1 fruit fly cellular context compared by ENCODE assay signal in the genomic region with DNA sequence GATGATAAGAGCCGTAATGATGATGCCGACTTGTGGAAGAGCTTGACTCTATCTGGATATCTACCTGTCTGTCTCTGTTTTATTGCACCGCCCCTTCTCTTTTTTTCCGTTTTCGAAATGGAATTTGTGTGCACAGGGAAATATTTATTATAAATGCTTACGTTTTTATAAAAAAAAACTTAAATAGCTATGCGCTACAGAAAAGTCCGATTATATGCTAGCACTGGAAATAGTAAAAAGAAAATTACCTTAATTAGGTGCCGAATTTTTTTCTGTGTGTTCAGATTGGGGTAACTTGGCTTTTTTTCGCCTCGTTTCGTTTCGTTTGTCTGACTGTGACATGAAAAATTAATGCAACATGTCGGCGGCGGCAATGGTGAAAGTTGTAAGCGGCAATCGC.
TF ChIP-seq lines count a peak whose summit lies in the region.

No protein-coding gene starts in this region.

TF ChIP-seq in whole organism, embryonic, 481 proteins besides CTCF, POLR2A, EP300 and RAD21 (continued from another document and continues in another):
- TF ChIP-seq so (GFP tag; IDR thresholded peaks at IDR 0.05; lab: Robert Waterston, UW): no peak
- no peak for TF ChIP-seq slbo (GFP tag; IDR thresholded peaks at IDR 0.05; lab: Robert Waterston, UW)
- TF ChIP-seq CG5180 (GFP tag; optimal IDR thresholded peaks at IDR 0.05; lab: Kevin White, UChicago): no peak
- TF ChIP-seq Oli (tag; optimal IDR thresholded peaks at IDR 0.05; lab: Kevin White, UChicago): peak; percentile 60
- TF ChIP-seq CG6854 (GFP tag; optimal IDR thresholded peaks at IDR 0.05; lab: Kevin White, UChicago): no peak
- no peak for TF ChIP-seq CG4404 (GFP tag; IDR thresholded peaks at IDR 0.05; lab: Robert Waterston, UW)
- TF ChIP-seq Neu2 (GFP tag; optimal IDR thresholded peaks at IDR 0.05; lab: Kevin White, UChicago; ENCODE audit: borderline replicate concordance): no peak
- TF ChIP-seq cad (GFP tag; optimal IDR thresholded peaks at IDR 0.05; lab: Kevin White, UChicago): no peak
- peak; percentile 46 for TF ChIP-seq CG5245 (GFP tag; optimal IDR thresholded peaks at IDR 0.05; lab: Kevin White, UChicago)
- no peak; the same call in 1 of the 2 replicates for TF ChIP-seq CG14667 (GFP tag; IDR thresholded peaks at IDR 0.05; lab: Robert Waterston, UW)
- TF ChIP-seq chn (GFP tag; optimal IDR thresholded peaks at IDR 0.05; lab: Kevin White, UChicago): peak; percentile 26
- TF ChIP-seq CG11398 (GFP tag; optimal IDR thresholded peaks at IDR 0.05; lab: Kevin White, UChicago): no peak
- no peak for TF ChIP-seq nerfin-2 (GFP tag; IDR thresholded peaks at IDR 0.05; lab: Robert Waterston, UW; ENCODE audit: partially characterized antibody)
- no peak for TF ChIP-seq CG43689 (GFP tag; IDR thresholded peaks at IDR 0.05; lab: Robert Waterston, UW)
- TF ChIP-seq CG18764 (GFP tag; optimal IDR thresholded peaks at IDR 0.05; lab: Kevin White, UChicago): no peak
- TF ChIP-seq zfh2 (GFP tag; optimal IDR thresholded peaks at IDR 0.05; lab: Kevin White, UChicago): no peak
- TF ChIP-seq dysf (GFP tag; IDR thresholded peaks at IDR 0.05; lab: Robert Waterston, UW): peak; percentile 54; the same call in 1 of the 3 replicates
- TF ChIP-seq PHDP (tag; optimal IDR thresholded peaks at IDR 0.05; lab: Kevin White, UChicago): peak; percentile 56
- TF ChIP-seq Deaf1 (tag; optimal IDR thresholded peaks at IDR 0.05; lab: Kevin White, UChicago): no peak
- no peak for TF ChIP-seq Sin3A (optimal IDR thresholded peaks at IDR 0.05; lab: Kevin White, UChicago)
- TF ChIP-seq CG3407 (GFP tag; optimal IDR thresholded peaks at IDR 0.05; lab: Kevin White, UChicago): peak; percentile 53
- TF ChIP-seq lab (GFP tag; optimal IDR thresholded peaks at IDR 0.05; lab: Kevin White, UChicago): peak; percentile 49
- TF ChIP-seq Sox100B (GFP tag; optimal IDR thresholded peaks at IDR 0.05; lab: Kevin White, UChicago): peak; percentile 48
- no peak for TF ChIP-seq CG12299 (tag; optimal IDR thresholded peaks at IDR 0.05; lab: Kevin White, UChicago)
- no peak for TF ChIP-seq Hmx (GFP tag; optimal IDR thresholded peaks at IDR 0.05; lab: Kevin White, UChicago)
- TF ChIP-seq CG31365 (tag; optimal IDR thresholded peaks at IDR 0.05; lab: Kevin White, UChicago): no peak
- TF ChIP-seq dmrt11E (tag; optimal IDR thresholded peaks at IDR 0.05; lab: Kevin White, UChicago): peak; percentile 5
- TF ChIP-seq B-H2 (GFP tag; optimal IDR thresholded peaks at IDR 0.05; lab: Kevin White, UChicago): no peak
- TF ChIP-seq pfk (GFP tag; optimal IDR thresholded peaks at IDR 0.05; lab: Kevin White, UChicago): no peak
- no peak for TF ChIP-seq Sry-δ (GFP tag; optimal IDR thresholded peaks at IDR 0.05; lab: Kevin White, UChicago)
- TF ChIP-seq H15 (GFP tag; IDR thresholded peaks at IDR 0.05; lab: Robert Waterston, UW): peak; percentile 69
- peak; percentile 70 for TF ChIP-seq CG2875 (GFP tag; optimal IDR thresholded peaks at IDR 0.05; lab: Kevin White, UChicago)
- TF ChIP-seq CG8290 (GFP tag; optimal IDR thresholded peaks at IDR 0.05; lab: Kevin White, UChicago): no peak
- no peak for TF ChIP-seq CG8290 (tag; optimal IDR thresholded peaks at IDR 0.05; lab: Kevin White, UChicago)
- peak; percentile 76 for TF ChIP-seq ttk (GFP tag; IDR thresholded peaks at IDR 0.05; lab: Robert Waterston, UW)
- peak; percentile 31 for TF ChIP-seq Hsf (GFP tag; optimal IDR thresholded peaks at IDR 0.05; lab: Kevin White, UChicago)
- no peak for TF ChIP-seq CG7271 (tag; optimal IDR thresholded peaks at IDR 0.05; lab: Kevin White, UChicago)
- no peak for TF ChIP-seq toy (GFP tag; IDR thresholded peaks at IDR 0.05; lab: Robert Waterston, UW)
- peak; percentile 71 for TF ChIP-seq unpg (GFP tag; optimal IDR thresholded peaks at IDR 0.05; lab: Kevin White, UChicago)
- no peak for TF ChIP-seq CG6272 (GFP tag; IDR thresholded peaks at IDR 0.05; lab: Robert Waterston, UW)
- TF ChIP-seq dpn (GFP tag; optimal IDR thresholded peaks at IDR 0.05; lab: Kevin White, UChicago): peak; percentile 16 to 31
- no peak for TF ChIP-seq pros (GFP tag; optimal IDR thresholded peaks at IDR 0.05; lab: Kevin White, UChicago)
- no peak for TF ChIP-seq CG7987 (GFP tag; optimal IDR thresholded peaks at IDR 0.05; lab: Kevin White, UChicago)
- TF ChIP-seq seq (GFP tag; IDR thresholded peaks at IDR 0.05; lab: Robert Waterston, UW): no peak
- TF ChIP-seq bab2 (GFP tag; optimal IDR thresholded peaks at IDR 0.05; lab: Kevin White, UChicago): peak; percentile 27
- no peak for TF ChIP-seq corto (GFP tag; optimal IDR thresholded peaks at IDR 0.05; lab: Kevin White, UChicago)
- TF ChIP-seq twi (tag; optimal IDR thresholded peaks at IDR 0.05; lab: Kevin White, UChicago): no peak
- no peak for TF ChIP-seq scrt (GFP tag; optimal IDR thresholded peaks at IDR 0.05; lab: Kevin White, UChicago)
- TF ChIP-seq tna (GFP tag; IDR thresholded peaks at IDR 0.05; lab: Robert Waterston, UW; ENCODE audit: partially characterized antibody): no peak
- TF ChIP-seq gsb (GFP tag; IDR thresholded peaks at IDR 0.05; lab: Robert Waterston, UW): no peak
- no peak for TF ChIP-seq caup (GFP tag; optimal IDR thresholded peaks at IDR 0.05; lab: Kevin White, UChicago; ENCODE audit: severe bottlenecking)
- no peak for TF ChIP-seq aop (GFP tag; IDR thresholded peaks at IDR 0.05; lab: Robert Waterston, UW)
- TF ChIP-seq tgo (GFP tag; IDR thresholded peaks at IDR 0.05; lab: Robert Waterston, UW): 0 out of 3 replicates have a peak, but pooled peaks have one; percentile 36
- TF ChIP-seq az2 (GFP tag; optimal IDR thresholded peaks at IDR 0.05; lab: Kevin White, UChicago): peak; percentile 52
- no peak for TF ChIP-seq CG13296 (GFP tag; optimal IDR thresholded peaks at IDR 0.05; lab: Kevin White, UChicago)
- no peak for TF ChIP-seq mam (GFP tag; optimal IDR thresholded peaks at IDR 0.05; lab: Kevin White, UChicago)
- no peak for TF ChIP-seq CG3163 (GFP tag; optimal IDR thresholded peaks at IDR 0.05; lab: Kevin White, UChicago)
- no peak for TF ChIP-seq zen2 (GFP tag; IDR thresholded peaks at IDR 0.05; lab: Robert Waterston, UW; ENCODE audit: partially characterized antibody)
- TF ChIP-seq CG12155 (GFP tag; optimal IDR thresholded peaks at IDR 0.05; lab: Kevin White, UChicago): no peak
- peak; percentile 46 for TF ChIP-seq nerfin-1 (tag; optimal IDR thresholded peaks at IDR 0.05; lab: Kevin White, UChicago)
- no peak for TF ChIP-seq crol (GFP tag; IDR thresholded peaks at IDR 0.05; lab: Robert Waterston, UW)
- TF ChIP-seq CHES-1-like (GFP tag; optimal IDR thresholded peaks at IDR 0.05; lab: Kevin White, UChicago): no peak
- no peak for TF ChIP-seq Hey (tag; optimal IDR thresholded peaks at IDR 0.05; lab: Kevin White, UChicago)
- peak; percentile 62 for TF ChIP-seq CG18262 (tag; optimal IDR thresholded peaks at IDR 0.05; lab: Kevin White, UChicago)
- TF ChIP-seq klu (GFP tag; IDR thresholded peaks at IDR 0.05; lab: Robert Waterston, UW): no peak
- TF ChIP-seq CG10431 (GFP tag; optimal IDR thresholded peaks at IDR 0.05; lab: Kevin White, UChicago): no peak
- peak; percentile 75 for TF ChIP-seq stc (GFP tag; IDR thresholded peaks at IDR 0.05; lab: Robert Waterston, UW)
- no peak for TF ChIP-seq kay (GFP tag; optimal IDR thresholded peaks at IDR 0.05; lab: Kevin White, UChicago)
- TF ChIP-seq sr (GFP tag; IDR thresholded peaks at IDR 0.05; lab: Robert Waterston, UW): no peak
- no peak for TF ChIP-seq Max (GFP tag; optimal IDR thresholded peaks at IDR 0.05; lab: Kevin White, UChicago)
- no peak for TF ChIP-seq cg (GFP tag; optimal IDR thresholded peaks at IDR 0.05; lab: Kevin White, UChicago)
- no peak for TF ChIP-seq CG14965 (GFP tag; optimal IDR thresholded peaks at IDR 0.05; lab: Kevin White, UChicago; ENCODE audit: borderline replicate concordance)
- no peak for TF ChIP-seq CG10321 (GFP tag; IDR thresholded peaks at IDR 0.05; lab: Robert Waterston, UW)
- TF ChIP-seq CG7745 (tag; optimal IDR thresholded peaks at IDR 0.05; lab: Kevin White, UChicago): no peak
- TF ChIP-seq peb (GFP tag; IDR thresholded peaks at IDR 0.05; lab: Robert Waterston, UW): no peak; the same call in 1 of the 2 replicates
- no peak for TF ChIP-seq unc-4 (GFP tag; IDR thresholded peaks at IDR 0.05; lab: Robert Waterston, UW; ENCODE audit: partially characterized antibody)
- no peak for TF ChIP-seq CG16815 (GFP tag; optimal IDR thresholded peaks at IDR 0.05; lab: Kevin White, UChicago)
- TF ChIP-seq bcd (GFP tag; optimal IDR thresholded peaks at IDR 0.05; lab: Kevin White, UChicago): peak; percentile 35
- no peak for TF ChIP-seq jigr1 (GFP tag; IDR thresholded peaks at IDR 0.05; lab: Robert Waterston, UW)
- peak in 1 of 3 experiments; percentile 21 for TF ChIP-seq lola (GFP tag; optimal IDR thresholded peaks at IDR 0.05; lab: Kevin White, UChicago)
- TF ChIP-seq br (optimal IDR thresholded peaks at IDR 0.05; lab: Kevin White, UChicago): no peak
- peak; percentile 35 for TF ChIP-seq Mes4 (GFP tag; optimal IDR thresholded peaks at IDR 0.05; lab: Kevin White, UChicago)
- peak; percentile 23 for TF ChIP-seq CG18599 (GFP tag; optimal IDR thresholded peaks at IDR 0.05; lab: Kevin White, UChicago)
- TF ChIP-seq insv (GFP tag; optimal IDR thresholded peaks at IDR 0.05; lab: Kevin White, UChicago): no peak
- TF ChIP-seq Six4 (GFP tag; optimal IDR thresholded peaks at IDR 0.05; lab: Kevin White, UChicago): peak; percentile 37
- TF ChIP-seq CG11247 (GFP tag; IDR thresholded peaks at IDR 0.05; lab: Robert Waterston, UW): no peak
- no peak for TF ChIP-seq gcm2 (GFP tag; optimal IDR thresholded peaks at IDR 0.05; lab: Kevin White, UChicago)
- no peak for TF ChIP-seq HmgD (GFP tag; optimal IDR thresholded peaks at IDR 0.05; lab: Kevin White, UChicago)
- peak; percentile 14 for TF ChIP-seq gcm (GFP tag; optimal IDR thresholded peaks at IDR 0.05; lab: Kevin White, UChicago)
- no peak for TF ChIP-seq CG3726 (GFP tag; IDR thresholded peaks at IDR 0.05; lab: Robert Waterston, UW)
- TF ChIP-seq CrebB (tag; optimal IDR thresholded peaks at IDR 0.05; lab: Kevin White, UChicago): no peak
- TF ChIP-seq CG15696 (tag; optimal IDR thresholded peaks at IDR 0.05; lab: Kevin White, UChicago): no peak
- peak; percentile 64 for TF ChIP-seq CG2678 (tag; optimal IDR thresholded peaks at IDR 0.05; lab: Kevin White, UChicago)
- no peak for TF ChIP-seq ftz-f1 (GFP tag; optimal IDR thresholded peaks at IDR 0.05; lab: Kevin White, UChicago)
- no peak for TF ChIP-seq CG9932 (GFP tag; IDR thresholded peaks at IDR 0.05; lab: Robert Waterston, UW)
- no peak for TF ChIP-seq CG6683 (GFP tag; optimal IDR thresholded peaks at IDR 0.05; lab: Kevin White, UChicago)
- no peak for TF ChIP-seq dm (GFP tag; optimal IDR thresholded peaks at IDR 0.05; lab: Kevin White, UChicago)
- no peak for TF ChIP-seq BtbVII (GFP tag; optimal IDR thresholded peaks at IDR 0.05; lab: Kevin White, UChicago)
- no peak for TF ChIP-seq p53 (GFP tag; optimal IDR thresholded peaks at IDR 0.05; lab: Kevin White, UChicago)
- TF ChIP-seq CG13424 (tag; optimal IDR thresholded peaks at IDR 0.05; lab: Kevin White, UChicago): peak; percentile 53
- TF ChIP-seq nmo (GFP tag; optimal IDR thresholded peaks at IDR 0.05; lab: Kevin White, UChicago): peak; percentile 37
- TF ChIP-seq CG8478 (optimal IDR thresholded peaks at IDR 0.05; lab: Kevin White, UChicago): no peak
- TF ChIP-seq al (GFP tag; IDR thresholded peaks at IDR 0.05; lab: Robert Waterston, UW): no peak
- no peak for TF ChIP-seq Rfx (GFP tag; IDR thresholded peaks at IDR 0.05; lab: Robert Waterston, UW)
- TF ChIP-seq abd-A (tag; optimal IDR thresholded peaks at IDR 0.05; lab: Kevin White, UChicago): no peak
- TF ChIP-seq odd (GFP tag; optimal IDR thresholded peaks at IDR 0.05; lab: Kevin White, UChicago): no peak
- TF ChIP-seq zf30C (GFP tag; optimal IDR thresholded peaks at IDR 0.05; lab: Kevin White, UChicago): no peak
- TF ChIP-seq Hr51 (GFP tag; optimal IDR thresholded peaks at IDR 0.05; lab: Kevin White, UChicago): peak in 1 of 2 experiments; percentile 40
- no peak for TF ChIP-seq Gsc (GFP tag; IDR thresholded peaks at IDR 0.05; lab: Robert Waterston, UW)
- TF ChIP-seq E2f2 (GFP tag; IDR thresholded peaks at IDR 0.05; lab: Robert Waterston, UW): no peak
- no peak for TF ChIP-seq TFAM (GFP tag; optimal IDR thresholded peaks at IDR 0.05; lab: Kevin White, UChicago)
- TF ChIP-seq bsh (GFP tag; optimal IDR thresholded peaks at IDR 0.05; lab: Kevin White, UChicago): peak; percentile 65 to 86
- peak; percentile 43 for TF ChIP-seq CG17802 (tag; optimal IDR thresholded peaks at IDR 0.05; lab: Kevin White, UChicago)
- TF ChIP-seq CG11504 (tag; optimal IDR thresholded peaks at IDR 0.05; lab: Kevin White, UChicago): peak; percentile 65
- TF ChIP-seq Awh (GFP tag; IDR thresholded peaks at IDR 0.05; lab: Robert Waterston, UW): no peak
- no peak for TF ChIP-seq Ets65A (GFP tag; lab: Kevin White, UChicago)
- no peak for TF ChIP-seq Dip3 (GFP tag; optimal IDR thresholded peaks at IDR 0.05; lab: Kevin White, UChicago)
- no peak for TF ChIP-seq Bteb2 (GFP tag; optimal IDR thresholded peaks at IDR 0.05; lab: Kevin White, UChicago)
- TF ChIP-seq zen (tag; optimal IDR thresholded peaks at IDR 0.05; lab: Kevin White, UChicago): no peak
- TF ChIP-seq Dbx (GFP tag; IDR thresholded peaks at IDR 0.05; lab: Robert Waterston, UW): no peak
- TF ChIP-seq Ravus (GFP tag; IDR thresholded peaks at IDR 0.05; lab: Robert Waterston, UW): no peak
- no peak for TF ChIP-seq Atf6 (GFP tag; IDR thresholded peaks at IDR 0.05; lab: Robert Waterston, UW)
- no peak for TF ChIP-seq Scr (GFP tag; IDR thresholded peaks at IDR 0.05; lab: Robert Waterston, UW; ENCODE audit: partially characterized antibody)
- TF ChIP-seq D (optimal IDR thresholded peaks at IDR 0.05; lab: Kevin White, UChicago): no peak
- TF ChIP-seq D (GFP tag; optimal IDR thresholded peaks at IDR 0.05; lab: Kevin White, UChicago): peak; percentile 50
- TF ChIP-seq CG7372 (GFP tag; IDR thresholded peaks at IDR 0.05; lab: Robert Waterston, UW): no peak
- TF ChIP-seq CG12942 (GFP tag; optimal IDR thresholded peaks at IDR 0.05; lab: Kevin White, UChicago): peak; percentile 7
- no peak for TF ChIP-seq NK7.1 (GFP tag; optimal IDR thresholded peaks at IDR 0.05; lab: Kevin White, UChicago)
- no peak for TF ChIP-seq CG18619 (GFP tag; optimal IDR thresholded peaks at IDR 0.05; lab: Kevin White, UChicago)
- no peak for TF ChIP-seq cas (GFP tag; IDR thresholded peaks at IDR 0.05; lab: Robert Waterston, UW)
- TF ChIP-seq dimm (GFP tag; IDR thresholded peaks at IDR 0.05; lab: Robert Waterston, UW): peak; percentile 56; the same call in 1 of the 2 replicates
- TF ChIP-seq Xrp1 (GFP tag; IDR thresholded peaks at IDR 0.05; lab: Robert Waterston, UW): peak; percentile 76
